Worm (Caenorhabditis elegans): ENCODE results near the gene E01G4.6.
A peak's percentile ranks its signal among the peaks of the same experiment; 100 is the strongest.

- TF ChIP-seq unc-62 (GFP tag; optimal IDR thresholded peaks at IDR 0.05) (no peak), nhr-12 (tag; optimal IDR thresholded peaks at IDR 0.05) (no peak), snpc-4 (tag; optimal IDR thresholded peaks at IDR 0.05) (no peak), nhr-2 (tag; optimal IDR thresholded peaks at IDR 0.05) (no peak), M03D4.4 (tag; optimal IDR thresholded peaks at IDR 0.05) (no peak), zip-8 (tag; optimal IDR thresholded peaks at IDR 0.05) (no peak), ces-1 (GFP tag; optimal IDR thresholded peaks at IDR 0.05) (peak; percentile 92), mab-5 (tag; optimal IDR thresholded peaks at IDR 0.05) (no peak), bed-3 (GFP tag; optimal IDR thresholded peaks at IDR 0.05) (no peak), sptf-1 (tag; optimal IDR thresholded peaks at IDR 0.05) (no peak)
Measured at ce11 chrII:13494762-13495161, 12.6 kb downstream of the E01G4.6 start.
